Fruit fly (Drosophila melanogaster) whole organism, prepupa: ENCODE measurements around the gene Osi9.
A peak's percentile ranks its signal among the peaks of the same experiment; 100 is the strongest.

ENCODE experiments used
- Blimp-1 ChIP-seq: fragments of 200-800 bp; sonication (Bioruptor generic); optimal IDR thresholded peaks from 3 replicates; lab custom pipeline; 2017; ENCODE audit warnings: missing biosample characterization, missing genetic modification characterization, mild to moderate bottlenecking, moderate library complexity, missing genetic modification reagents
- CG11294 ChIP-seq: fragments of 200-800 bp; sonication (Bioruptor generic); IDR thresholded peaks from 2 replicates; pipeline ENCODE4 v1.3.6; 2022; ENCODE audit warnings: missing biosample characterization, missing genetic modification characterization
- CG11902 ChIP-seq: fragments of 200-800 bp; sonication (Bioruptor generic); optimal IDR thresholded peaks from 3 replicates; lab custom pipeline; 2016; ENCODE audit warnings: missing biosample characterization, missing genetic modification characterization
- CG15336 ChIP-seq: fragments of 200-800 bp; sonication (Bioruptor generic); IDR thresholded peaks from 2 replicates; pipeline ENCODE4 v1.3.6; 2022; ENCODE audit warnings: missing biosample characterization, missing genetic modification characterization
- CG16779 ChIP-seq: fragments of 200-800 bp; sonication (Bioruptor generic); optimal IDR thresholded peaks from 3 replicates; lab custom pipeline; 2017; ENCODE audit warnings: missing biosample characterization, mild to moderate bottlenecking, missing genetic modification characterization
- CG31627 ChIP-seq: fragments of 200-800 bp; sonication (Bioruptor generic); optimal IDR thresholded peaks from 3 replicates; lab custom pipeline; 2016; ENCODE audit warnings: missing biosample characterization, missing genetic modification characterization
- CG32006 ChIP-seq: fragments of 200-800 bp; sonication (Bioruptor generic); optimal IDR thresholded peaks from 3 replicates; lab custom pipeline; 2017; ENCODE audit warnings: missing biosample characterization, mild to moderate bottlenecking, missing genetic modification characterization
- CG34406 ChIP-seq: fragments of 200-800 bp; sonication (Bioruptor generic); optimal IDR thresholded peaks from 3 replicates; lab custom pipeline; 2016; ENCODE audit warnings: missing biosample characterization, missing genetic modification characterization
- CG6276 ChIP-seq: fragments of 200-800 bp; sonication (Bioruptor generic); optimal IDR thresholded peaks from 2 replicates; lab custom pipeline; 2017; ENCODE audit warnings: missing biosample characterization, mild to moderate bottlenecking, missing genetic modification characterization
- CG6854 ChIP-seq: fragments of 200-800 bp; sonication (Bioruptor generic); optimal IDR thresholded peaks from 2 replicates; lab custom pipeline; 2017; ENCODE audit warnings: missing biosample characterization, mild to moderate bottlenecking, missing genetic modification characterization
- CG7368 ChIP-seq: fragments of 200-800 bp; sonication (Bioruptor generic); optimal IDR thresholded peaks from 3 replicates; lab custom pipeline; 2016; ENCODE audit warnings: missing biosample characterization, missing genetic modification characterization
- CG8319 ChIP-seq: fragments of 200-800 bp; sonication (Bioruptor generic); optimal IDR thresholded peaks from 3 replicates; lab custom pipeline; 2016; ENCODE audit warnings: missing biosample characterization, missing genetic modification characterization
- Eip75B ChIP-seq: fragments of 200-800 bp; sonication (Bioruptor generic); optimal IDR thresholded peaks from 3 replicates; lab custom pipeline; 2016; ENCODE audit warnings: missing biosample characterization, missing genetic modification characterization
- Eip78C ChIP-seq: fragments of 200-800 bp; sonication (Bioruptor generic); peaks from one replicate; lab custom pipeline; 2016; ENCODE audit warnings: missing biosample characterization, missing genetic modification characterization
- Eip93F ChIP-seq: fragments of 200-800 bp; sonication (Bioruptor generic); optimal IDR thresholded peaks from 2 replicates; lab custom pipeline; 2016; ENCODE audit warnings: missing biosample characterization, mild to moderate bottlenecking, missing genetic modification characterization
- Ets21C ChIP-seq: fragments of 200-800 bp; sonication (Bioruptor generic); optimal IDR thresholded peaks from 3 replicates; lab custom pipeline; 2016; ENCODE audit warnings: missing biosample characterization, missing genetic modification characterization
- Lpt ChIP-seq: fragments of 200-800 bp; sonication (Bioruptor generic); optimal IDR thresholded peaks from 3 replicates; lab custom pipeline; 2016; ENCODE audit warnings: missing biosample characterization, missing genetic modification characterization
- Smox ChIP-seq: fragments of 200-800 bp; sonication (Bioruptor generic); optimal IDR thresholded peaks from 3 replicates; lab custom pipeline; 2016; ENCODE audit warnings: missing biosample characterization, missing genetic modification characterization
- Sox102F ChIP-seq: fragments of 200-800 bp; sonication (Bioruptor generic); optimal IDR thresholded peaks from 2 replicates; lab custom pipeline; 2016; ENCODE audit warnings: missing biosample characterization, mild to moderate bottlenecking, missing genetic modification characterization
- Sox15 ChIP-seq: fragments of 200-800 bp; sonication (Bioruptor generic); optimal IDR thresholded peaks from 3 replicates; lab custom pipeline; 2016; ENCODE audit warnings: missing biosample characterization, missing genetic modification characterization
- achi ChIP-seq: fragments of 200-800 bp; sonication (Bioruptor generic); optimal IDR thresholded peaks from 3 replicates; lab custom pipeline; 2016; ENCODE audit warnings: missing biosample characterization, missing genetic modification characterization
- dac ChIP-seq: fragments of 200-800 bp; sonication (Bioruptor generic); optimal IDR thresholded peaks from 2 replicates; lab custom pipeline; 2017; ENCODE audit warnings: missing biosample characterization, mild to moderate bottlenecking, missing genetic modification characterization
- dsx ChIP-seq: fragments of 200-800 bp; optimal IDR thresholded peaks from 3 replicates; lab custom pipeline; 2019; ENCODE audit warnings: missing biosample characterization, mild to moderate bottlenecking, missing genetic modification characterization, moderate library complexity; ENCODE audit not compliant: poor library complexity, severe bottlenecking
- eg ChIP-seq: fragments of 200-800 bp; sonication (Bioruptor generic); IDR thresholded peaks from 3 replicates; pipeline ENCODE4 v1.3.6; 2022; ENCODE audit warnings: missing biosample characterization, missing genetic modification characterization
- fkh ChIP-seq: fragments of 200-800 bp; sonication (Bioruptor generic); optimal IDR thresholded peaks from 3 replicates; lab custom pipeline; 2017; ENCODE audit warnings: missing biosample characterization, mild to moderate bottlenecking, missing genetic modification characterization, moderate library complexity
- lz ChIP-seq: fragments of 200-800 bp; sonication (Bioruptor generic); optimal IDR thresholded peaks from 3 replicates; lab custom pipeline; 2016; ENCODE audit warnings: missing biosample characterization, missing genetic modification characterization
- net ChIP-seq: fragments of 200-800 bp; sonication (Bioruptor generic); optimal IDR thresholded peaks from 3 replicates; lab custom pipeline; 2016; ENCODE audit warnings: missing biosample characterization, missing genetic modification characterization
- pdm3 ChIP-seq: fragments of 200-800 bp; sonication (Bioruptor generic); optimal IDR thresholded peaks from 3 replicates; lab custom pipeline; 2016; ENCODE audit warnings: missing biosample characterization, missing genetic modification characterization
- salr ChIP-seq, 2 experiments: fragments of 200-800 bp; sonication (Bioruptor generic); optimal IDR thresholded peaks; 3 replicates each; lab custom pipeline; 2016 to 2018; ENCODE audit warnings: missing biosample characterization in 2 of 2, missing genetic modification characterization in 2 of 2, mild to moderate bottlenecking in 1 of 2
- svp ChIP-seq: fragments of 200-800 bp; sonication (Bioruptor generic); peaks from one replicate; lab custom pipeline; 2016; ENCODE audit warnings: missing biosample characterization, missing genetic modification characterization
- topi ChIP-seq: fragments of 200-800 bp; sonication (Bioruptor generic); optimal IDR thresholded peaks from 3 replicates; lab custom pipeline; 2016; ENCODE audit warnings: missing biosample characterization, missing genetic modification characterization
- vri ChIP-seq: fragments of 200-800 bp; sonication (Bioruptor generic); optimal IDR thresholded peaks from 3 replicates; lab custom pipeline; 2016; ENCODE audit warnings: missing biosample characterization, mild to moderate bottlenecking, missing genetic modification characterization

Gene Osi9

DNA sequence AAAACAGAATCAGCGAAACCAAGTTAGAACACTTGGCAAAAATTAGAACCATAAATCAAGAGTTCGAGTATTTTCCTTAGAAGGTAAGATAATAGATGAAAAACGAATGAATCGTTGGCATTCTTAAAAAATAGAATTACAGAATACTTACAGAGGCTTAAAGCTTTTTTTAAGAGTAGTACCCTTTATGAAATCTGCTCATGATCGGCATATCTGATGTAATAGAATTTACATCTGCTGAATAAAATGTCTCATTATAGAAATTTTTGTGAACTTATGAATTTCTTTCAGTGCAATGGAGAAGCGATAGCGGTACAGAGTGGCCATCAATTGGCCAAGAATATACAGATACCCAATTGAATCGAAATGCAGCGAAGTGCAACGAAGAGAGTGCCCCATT, 31.4 kb downstream of the Osi9 start, which contains the start of gene Osi13:
Gene Osi13, plus strand, starts transcription at position 301 of the 400 bp plus-strand sequence.
- TF ChIP-seq CG32006 (GFP tag; lab: Kevin White, UChicago) (peak; percentile 3), CG8319 (GFP tag; lab: Kevin White, UChicago) (no peak), Eip75B (GFP tag; lab: Kevin White, UChicago) (no peak)
- TF ChIP-seq, all 60 proteins: peak for 1

DNA sequence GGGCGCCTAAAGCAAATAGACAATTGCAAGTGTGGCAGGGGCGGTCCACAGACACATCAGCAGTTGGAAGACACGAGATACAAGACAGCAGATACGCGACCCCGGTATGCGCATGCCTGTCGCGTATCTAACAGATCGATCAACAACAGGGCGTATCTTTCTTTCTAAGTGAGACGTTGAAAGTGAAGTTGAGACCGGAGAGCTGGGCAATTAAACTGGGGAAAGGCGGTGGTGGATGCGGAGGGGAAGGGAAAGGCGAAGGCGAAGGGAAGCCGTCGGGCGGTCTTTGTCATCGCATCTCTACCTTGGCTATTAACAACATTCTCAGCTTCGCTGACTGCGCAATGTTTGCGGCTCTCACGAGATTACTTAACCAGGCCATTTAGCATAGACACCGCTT, 34.0 kb downstream of the Osi9 start:
- TF ChIP-seq topi (GFP tag; lab: Kevin White, UChicago) (no peak), CG7368 (no peak), salr (GFP tag; optimal IDR thresholded peaks at IDR 0.05; lab: Kevin White, UChicago) (no peak), CG8319 (GFP tag; lab: Kevin White, UChicago) (no peak), CG32006 (GFP tag; lab: Kevin White, UChicago) (no peak), eg (no peak), dac (GFP tag; lab: Kevin White, UChicago) (no peak), Blimp-1 (GFP tag; lab: Kevin White, UChicago) (no peak), Eip93F (GFP tag; lab: Kevin White, UChicago) (no peak), CG11902 (no peak), lz (GFP tag; lab: Kevin White, UChicago) (no peak), Sox15 (GFP tag; lab: Kevin White, UChicago) (no peak), CG16779 (tag; lab: Kevin White, UChicago) (no peak), Smox (GFP tag; lab: Kevin White, UChicago) (no peak)
- TF ChIP-seq, all 60 proteins: peak for 0

DNA sequence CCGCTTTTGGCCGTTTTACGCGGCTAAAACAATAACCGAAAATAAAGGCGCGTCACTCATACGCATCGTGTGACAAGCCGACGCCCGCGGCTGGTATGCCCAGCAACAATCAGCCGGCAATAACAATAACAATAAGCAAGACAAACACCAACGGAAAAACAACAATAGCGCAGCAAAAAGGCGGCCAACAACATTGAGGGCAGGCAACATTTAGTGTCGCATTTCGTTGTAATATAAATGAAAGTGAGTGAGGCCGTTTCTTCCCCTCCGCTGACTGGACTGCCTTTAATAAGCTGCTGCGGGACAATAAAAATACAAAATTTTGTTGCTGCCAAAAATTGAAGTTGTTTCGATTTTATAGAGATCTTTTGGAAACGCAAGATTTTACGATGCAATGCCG, 37.2 kb downstream of the Osi9 start:
- TF ChIP-seq CG15336 (GFP tag; lab: Robert Waterston, UW) (no peak), CG32006 (GFP tag; lab: Kevin White, UChicago) (no peak), CG6276 (GFP tag; lab: Kevin White, UChicago) (no peak), CG31627 (GFP tag; lab: Kevin White, UChicago) (no peak), vri (GFP tag; lab: Kevin White, UChicago) (no peak), CG8319 (GFP tag; lab: Kevin White, UChicago) (no peak), Lpt (no peak)

DNA sequence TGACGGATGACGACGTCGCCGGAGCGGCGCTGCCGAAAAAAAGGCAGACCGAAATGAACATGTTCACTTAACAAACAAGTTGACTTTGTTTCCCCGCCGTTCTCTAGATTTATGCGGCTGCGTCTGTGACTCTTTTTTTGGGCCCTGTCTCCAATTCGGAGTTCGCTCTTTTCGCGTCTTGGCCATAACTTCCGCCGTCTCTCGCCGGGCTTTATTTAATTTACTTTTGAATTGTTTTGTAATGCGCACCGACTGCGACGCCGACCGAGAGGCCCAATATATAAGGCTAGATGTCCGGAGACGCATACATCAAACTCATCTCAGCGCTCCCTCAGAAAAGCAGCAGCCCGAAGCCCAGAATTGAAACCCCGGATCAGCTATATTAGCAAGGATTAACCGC, 38.8 kb downstream of the Osi9 start, which contains the start of gene Osi14:
Gene Osi14, plus strand, starts transcription at position 301 of the 400 bp plus-strand sequence.
- TF ChIP-seq CG11294 (GFP tag; lab: Robert Waterston, UW) = no peak
- no peak for TF ChIP-seq Eip78C
- no peak for TF ChIP-seq CG6854 (GFP tag; lab: Kevin White, UChicago)
- no peak for TF ChIP-seq Sox102F (GFP tag; lab: Kevin White, UChicago)
- no peak for TF ChIP-seq achi (GFP tag; lab: Kevin White, UChicago)
- no peak for TF ChIP-seq pdm3 (GFP tag; lab: Kevin White, UChicago)
- no peak for TF ChIP-seq svp (GFP tag; lab: Kevin White, UChicago)
- no peak for TF ChIP-seq CG34406 (GFP tag; lab: Kevin White, UChicago)
- TF ChIP-seq CG7368 = no peak
- no peak for TF ChIP-seq CG31627 (GFP tag; lab: Kevin White, UChicago)
- TF ChIP-seq net (GFP tag; lab: Kevin White, UChicago) = no peak
- no peak for TF ChIP-seq CG16779 (tag; lab: Kevin White, UChicago)
- no peak for TF ChIP-seq Ets21C (GFP tag; lab: Kevin White, UChicago)
- no peak for TF ChIP-seq vri (GFP tag; lab: Kevin White, UChicago)
- no peak for TF ChIP-seq dsx (GFP tag; lab: Kevin White, UChicago)
- no peak for TF ChIP-seq fkh (GFP tag; lab: Kevin White, UChicago)
- no peak for TF ChIP-seq dac (GFP tag; lab: Kevin White, UChicago)

DNA sequence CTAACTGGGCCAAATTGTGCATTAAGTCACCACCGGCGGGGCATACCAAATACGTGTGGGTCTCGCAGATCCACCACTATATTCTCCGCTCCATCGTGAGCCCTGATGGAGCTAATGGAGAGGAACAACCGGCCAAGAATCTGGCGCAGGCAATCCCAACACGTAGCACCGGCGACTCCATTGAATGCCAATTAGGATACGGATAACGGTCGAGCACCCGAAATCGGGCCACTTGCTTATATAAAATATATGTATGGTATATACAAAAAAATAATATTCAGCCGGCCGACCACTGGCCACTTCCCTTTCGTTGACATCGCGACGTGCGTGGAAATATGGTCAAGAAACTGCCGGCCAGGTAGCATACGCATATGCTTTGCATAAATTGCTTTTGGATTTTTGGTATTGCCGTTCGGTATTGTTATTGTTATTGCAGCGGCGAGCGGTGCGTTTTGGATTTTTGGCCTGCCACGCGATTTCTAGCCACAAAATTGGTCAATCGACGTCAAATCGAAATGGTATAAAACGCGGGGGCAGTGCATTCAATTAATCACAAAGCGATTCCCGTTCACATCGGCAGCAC, 41.3 kb downstream of the Osi9 start, which contains the start of gene Osi15:
Gene Osi15, plus strand, starts transcription at position 548 of the 583 bp plus-strand sequence.
- TF ChIP-seq svp (GFP tag; lab: Kevin White, UChicago) (peak; percentile 41), vri (GFP tag; lab: Kevin White, UChicago) (no peak)
